ENCODE assay signal across 3 fruit fly cellular contexts in the genomic region with DNA sequence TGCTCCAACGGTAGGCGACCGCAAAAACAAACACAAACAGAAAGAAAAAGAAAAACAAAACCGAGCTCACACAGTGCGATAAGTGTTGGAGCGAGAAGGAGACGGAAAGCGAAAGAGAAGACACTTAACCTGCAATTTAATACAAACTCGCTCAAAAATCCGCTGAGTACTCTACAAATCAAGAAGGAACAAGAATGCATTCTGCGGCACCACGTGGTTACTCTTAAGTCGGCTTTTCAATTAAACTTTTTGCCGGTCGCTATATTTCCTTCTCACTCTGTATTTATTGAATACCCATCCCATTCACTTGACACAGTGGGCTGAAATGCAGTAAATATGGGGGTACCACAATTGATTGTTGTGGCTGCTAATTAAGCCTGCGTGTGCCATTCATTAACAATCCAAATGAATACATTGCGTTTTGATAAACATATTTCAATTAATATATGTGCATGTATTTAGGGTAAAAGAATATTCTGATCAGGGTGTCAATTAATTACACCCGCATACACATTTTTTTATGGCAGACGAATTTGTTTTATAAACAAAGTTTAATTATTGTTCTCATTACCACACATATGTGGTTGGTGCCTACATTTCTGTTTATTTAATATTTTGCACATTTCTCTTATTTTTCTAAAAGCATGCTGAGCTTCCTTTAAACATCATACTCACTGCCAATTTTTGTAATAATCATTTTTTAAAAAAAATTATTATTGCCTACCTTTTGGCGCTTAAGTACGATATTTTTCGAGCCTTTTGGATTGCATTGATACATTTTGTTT.
TF ChIP-seq lines count a peak whose summit lies in the region.

No protein-coding gene starts in this region.

TF ChIP-seq in whole organism, adult, 20 proteins besides CTCF, POLR2A, EP300 and RAD21 (continued from another document):
- TF ChIP-seq CG7101 (tag; optimal IDR thresholded peaks at IDR 0.05; lab: Kevin White, UChicago) (no peak), toe (GFP tag; optimal IDR thresholded peaks at IDR 0.05; lab: Kevin White, UChicago) (no peak), bab1 (GFP tag; optimal IDR thresholded peaks at IDR 0.05; lab: Kevin White, UChicago) (no peak)

TF ChIP-seq in whole organism, embryonic, 481 proteins besides CTCF, POLR2A, EP300 and RAD21 (continued from another document and continues in another):
- no peak for TF ChIP-seq Doc2 (GFP tag; IDR thresholded peaks at IDR 0.05; lab: Robert Waterston, UW)
- TF ChIP-seq nerfin-1 (tag; optimal IDR thresholded peaks at IDR 0.05; lab: Kevin White, UChicago) = no peak
- no peak for TF ChIP-seq CG18599 (GFP tag; optimal IDR thresholded peaks at IDR 0.05; lab: Kevin White, UChicago)
- no peak for TF ChIP-seq Fer1 (GFP tag; optimal IDR thresholded peaks at IDR 0.05; lab: Kevin White, UChicago)
- TF ChIP-seq mam (GFP tag; optimal IDR thresholded peaks at IDR 0.05; lab: Kevin White, UChicago) = peak; percentile 3
- TF ChIP-seq pum (GFP tag; optimal IDR thresholded peaks at IDR 0.05; lab: Kevin White, UChicago) = no peak
- TF ChIP-seq CG11085 (GFP tag; IDR thresholded peaks at IDR 0.05; lab: Robert Waterston, UW) = no peak
- peak; percentile 59 for TF ChIP-seq CG9932 (GFP tag; IDR thresholded peaks at IDR 0.05; lab: Robert Waterston, UW)
- TF ChIP-seq gsb-n (tag; optimal IDR thresholded peaks at IDR 0.05; lab: Kevin White, UChicago) = no peak
- no peak for TF ChIP-seq vnd (GFP tag; IDR thresholded peaks at IDR 0.05; lab: Robert Waterston, UW; ENCODE audit: partially characterized antibody)
- no peak for TF ChIP-seq tll (GFP tag; optimal IDR thresholded peaks at IDR 0.05; lab: Kevin White, UChicago)
- TF ChIP-seq CG1792 (GFP tag; optimal IDR thresholded peaks at IDR 0.05; lab: Kevin White, UChicago) = no peak
- no peak for TF ChIP-seq CG5245 (GFP tag; optimal IDR thresholded peaks at IDR 0.05; lab: Kevin White, UChicago)
- no peak for TF ChIP-seq NC2β (GFP tag; optimal IDR thresholded peaks at IDR 0.05; lab: Kevin White, UChicago)
- no peak for TF ChIP-seq Atf6 (GFP tag; IDR thresholded peaks at IDR 0.05; lab: Robert Waterston, UW)
- TF ChIP-seq CG14860 (GFP tag; IDR thresholded peaks at IDR 0.05; lab: Robert Waterston, UW; ENCODE audit: partially characterized antibody) = no peak
- no peak for TF ChIP-seq CG6254 (GFP tag; optimal IDR thresholded peaks at IDR 0.05; lab: Kevin White, UChicago)
- TF ChIP-seq Ravus (GFP tag; IDR thresholded peaks at IDR 0.05; lab: Robert Waterston, UW) = no peak; the same call in 1 of the 2 replicates
- TF ChIP-seq toy (GFP tag; IDR thresholded peaks at IDR 0.05; lab: Robert Waterston, UW) = no peak
- no peak for TF ChIP-seq Sry-β (GFP tag; optimal IDR thresholded peaks at IDR 0.05; lab: Kevin White, UChicago)
- no peak for TF ChIP-seq psq (GFP tag; optimal IDR thresholded peaks at IDR 0.05; lab: Kevin White, UChicago)
- TF ChIP-seq CG17361 (GFP tag; IDR thresholded peaks at IDR 0.05; lab: Robert Waterston, UW) = peak; percentile 65; the same call in 2 of the 3 replicates
- TF ChIP-seq CG17612 (GFP tag; IDR thresholded peaks at IDR 0.05; lab: Robert Waterston, UW) = no peak
- TF ChIP-seq tx (GFP tag; optimal IDR thresholded peaks at IDR 0.05; lab: Kevin White, UChicago) = no peak
- no peak for TF ChIP-seq ken (GFP tag; IDR thresholded peaks at IDR 0.05; lab: Robert Waterston, UW)
- no peak for TF ChIP-seq Hr3 (GFP tag; optimal IDR thresholded peaks at IDR 0.05; lab: Kevin White, UChicago)
- no peak for TF ChIP-seq ac (GFP tag; optimal IDR thresholded peaks at IDR 0.05; lab: Kevin White, UChicago)
- no peak for TF ChIP-seq CG4360 (GFP tag; IDR thresholded peaks at IDR 0.05; lab: Robert Waterston, UW)
- TF ChIP-seq jigr1 (GFP tag; IDR thresholded peaks at IDR 0.05; lab: Robert Waterston, UW) = no peak
- no peak for TF ChIP-seq CG15514 (GFP tag; optimal IDR thresholded peaks at IDR 0.05; lab: Kevin White, UChicago)
- peak; percentile 15 for TF ChIP-seq CG13424 (tag; optimal IDR thresholded peaks at IDR 0.05; lab: Kevin White, UChicago)
- no peak for TF ChIP-seq bbx (GFP tag; IDR thresholded peaks at IDR 0.05; lab: Robert Waterston, UW; ENCODE audit: partially characterized antibody)
- TF ChIP-seq lilli (GFP tag; optimal IDR thresholded peaks at IDR 0.05; lab: Kevin White, UChicago) = peak; percentile 20
- TF ChIP-seq Blimp-1 (GFP tag; optimal IDR thresholded peaks at IDR 0.05; lab: Kevin White, UChicago) = no peak
- peak; percentile 36; the same call in 1 of the 2 replicates for TF ChIP-seq seq (GFP tag; IDR thresholded peaks at IDR 0.05; lab: Robert Waterston, UW)
- TF ChIP-seq slbo (GFP tag; IDR thresholded peaks at IDR 0.05; lab: Robert Waterston, UW) = peak; percentile 55
- peak; percentile 12 for TF ChIP-seq CG17385 (GFP tag; optimal IDR thresholded peaks at IDR 0.05; lab: Kevin White, UChicago)
- TF ChIP-seq tin (GFP tag; optimal IDR thresholded peaks at IDR 0.05; lab: Kevin White, UChicago) = no peak
- no peak for TF ChIP-seq ranshi (GFP tag; IDR thresholded peaks at IDR 0.05; lab: Robert Waterston, UW)
- TF ChIP-seq ind (GFP tag; optimal IDR thresholded peaks at IDR 0.05; lab: Kevin White, UChicago) = peak; percentile 22
- peak; percentile 53 for TF ChIP-seq Med (GFP tag; lab: Kevin White, UChicago)
- TF ChIP-seq CG13287 (GFP tag; IDR thresholded peaks at IDR 0.05; lab: Robert Waterston, UW; ENCODE audit: partially characterized antibody) = no peak
- TF ChIP-seq CG8281 (tag; optimal IDR thresholded peaks at IDR 0.05; lab: Kevin White, UChicago) = no peak
- peak in 1 of 2 experiments; percentile 40 for TF ChIP-seq Hr51 (GFP tag; optimal IDR thresholded peaks at IDR 0.05; lab: Kevin White, UChicago)
- no peak for TF ChIP-seq CG11696 (GFP tag; IDR thresholded peaks at IDR 0.05; lab: Robert Waterston, UW)
- peak; percentile 26; the same call in 1 of the 2 replicates for TF ChIP-seq CG11247 (GFP tag; IDR thresholded peaks at IDR 0.05; lab: Robert Waterston, UW)
- no peak for TF ChIP-seq Oaz (GFP tag; IDR thresholded peaks at IDR 0.05; lab: Robert Waterston, UW)
- no peak for TF ChIP-seq CG9609 (GFP tag; optimal IDR thresholded peaks at IDR 0.05; lab: Kevin White, UChicago)
- no peak for TF ChIP-seq CG10462 (GFP tag; optimal IDR thresholded peaks at IDR 0.05; lab: Kevin White, UChicago)
- no peak for TF ChIP-seq CG9215 (GFP tag; IDR thresholded peaks at IDR 0.05; lab: Robert Waterston, UW)
- no peak for TF ChIP-seq zen (tag; optimal IDR thresholded peaks at IDR 0.05; lab: Kevin White, UChicago)
- TF ChIP-seq CG9817 (tag; optimal IDR thresholded peaks at IDR 0.05; lab: Kevin White, UChicago) = peak; percentile 28
- no peak for TF ChIP-seq Neu2 (GFP tag; optimal IDR thresholded peaks at IDR 0.05; lab: Kevin White, UChicago; ENCODE audit: borderline replicate concordance)
- peak; percentile 33 for TF ChIP-seq pb (GFP tag; optimal IDR thresholded peaks at IDR 0.05; lab: Kevin White, UChicago)
- TF ChIP-seq NK7.1 (GFP tag; optimal IDR thresholded peaks at IDR 0.05; lab: Kevin White, UChicago) = no peak
- no peak for TF ChIP-seq lbe (GFP tag; optimal IDR thresholded peaks at IDR 0.05; lab: Kevin White, UChicago)
- TF ChIP-seq B-H2 (GFP tag; optimal IDR thresholded peaks at IDR 0.05; lab: Kevin White, UChicago) = peak; percentile 44
- TF ChIP-seq Adf1 (GFP tag; IDR thresholded peaks at IDR 0.05; lab: Robert Waterston, UW) = no peak
- TF ChIP-seq aop (GFP tag; IDR thresholded peaks at IDR 0.05; lab: Robert Waterston, UW) = no peak
- TF ChIP-seq CG3407 (GFP tag; optimal IDR thresholded peaks at IDR 0.05; lab: Kevin White, UChicago) = no peak
- no peak for TF ChIP-seq Tbp (GFP tag; optimal IDR thresholded peaks at IDR 0.05; lab: Kevin White, UChicago)

TF ChIP-seq in whole organism, prepupa, 60 proteins besides CTCF, POLR2A, EP300 and RAD21 (continued from another document):
- no peak for TF ChIP-seq CG10631 (GFP tag; optimal IDR thresholded peaks at IDR 0.05; lab: Kevin White, UChicago)
- peak; percentile 39 for TF ChIP-seq esn (GFP tag; optimal IDR thresholded peaks at IDR 0.05; lab: Kevin White, UChicago)
- TF ChIP-seq dac (GFP tag; optimal IDR thresholded peaks at IDR 0.05; lab: Kevin White, UChicago) = no peak
- TF ChIP-seq Eip93F (GFP tag; optimal IDR thresholded peaks at IDR 0.05; lab: Kevin White, UChicago) = no peak
- peak; percentile 88 for TF ChIP-seq dsx (GFP tag; optimal IDR thresholded peaks at IDR 0.05; lab: Kevin White, UChicago; ENCODE audit: poor library complexity, severe bottlenecking)
- TF ChIP-seq pdm3 (GFP tag; optimal IDR thresholded peaks at IDR 0.05; lab: Kevin White, UChicago) = peak; percentile 27
- TF ChIP-seq CG31627 (GFP tag; optimal IDR thresholded peaks at IDR 0.05; lab: Kevin White, UChicago) = peak; percentile 38
- TF ChIP-seq OdsH (GFP tag; optimal IDR thresholded peaks at IDR 0.05; lab: Kevin White, UChicago) = peak; percentile 9
- no peak for TF ChIP-seq Lpt (GFP tag; optimal IDR thresholded peaks at IDR 0.05; lab: Kevin White, UChicago)
- 0 out of 2 replicates have a peak, but pooled peaks have one; percentile 19 for TF ChIP-seq CG15336 (GFP tag; IDR thresholded peaks at IDR 0.05; lab: Robert Waterston, UW)
- 0 out of 3 replicates have a peak, but pooled peaks have one; percentile 12 for TF ChIP-seq CG8119 (GFP tag; IDR thresholded peaks at IDR 0.05; lab: Robert Waterston, UW)
- peak; percentile 94 for TF ChIP-seq svp (GFP tag; lab: Kevin White, UChicago)
- peak; percentile 12 for TF ChIP-seq Eip75B (GFP tag; optimal IDR thresholded peaks at IDR 0.05; lab: Kevin White, UChicago)
- peak; percentile 22 to 59 for TF ChIP-seq salr (GFP tag; optimal IDR thresholded peaks at IDR 0.05; lab: Kevin White, UChicago)
- peak; percentile 32 for TF ChIP-seq topi (GFP tag; optimal IDR thresholded peaks at IDR 0.05; lab: Kevin White, UChicago)
- TF ChIP-seq Hr39 (GFP tag; optimal IDR thresholded peaks at IDR 0.05; lab: Kevin White, UChicago) = peak; percentile 17
- TF ChIP-seq Met (GFP tag; optimal IDR thresholded peaks at IDR 0.05; lab: Kevin White, UChicago) = peak; percentile 27
- TF ChIP-seq ss (GFP tag; optimal IDR thresholded peaks at IDR 0.05; lab: Kevin White, UChicago) = peak in 1 of 2 experiments; percentile 38
- peak; percentile 40 for TF ChIP-seq Sox14 (GFP tag; optimal IDR thresholded peaks at IDR 0.05; lab: Kevin White, UChicago)
- TF ChIP-seq fd59A (GFP tag; optimal IDR thresholded peaks at IDR 0.05; lab: Kevin White, UChicago) = no peak
- no peak for TF ChIP-seq Sox15 (GFP tag; optimal IDR thresholded peaks at IDR 0.05; lab: Kevin White, UChicago)
- no peak for TF ChIP-seq CG1621 (tag; optimal IDR thresholded peaks at IDR 0.05; lab: Kevin White, UChicago)
- TF ChIP-seq CG6854 (GFP tag; optimal IDR thresholded peaks at IDR 0.05; lab: Kevin White, UChicago) = no peak
- TF ChIP-seq CG4318 (GFP tag; optimal IDR thresholded peaks at IDR 0.05; lab: Kevin White, UChicago) = peak; percentile 30
- TF ChIP-seq spab (GFP tag; optimal IDR thresholded peaks at IDR 0.05; lab: Kevin White, UChicago) = no peak
- TF ChIP-seq CG7368 (GFP tag; optimal IDR thresholded peaks at IDR 0.05; lab: Kevin White, UChicago) = no peak
- peak; percentile 12 for TF ChIP-seq cyc (GFP tag; optimal IDR thresholded peaks at IDR 0.05; lab: Kevin White, UChicago)
- peak; percentile 19 for TF ChIP-seq CG9139 (GFP tag; optimal IDR thresholded peaks at IDR 0.05; lab: Kevin White, UChicago)
- peak; percentile 22 for TF ChIP-seq CG3919 (GFP tag; optimal IDR thresholded peaks at IDR 0.05; lab: Kevin White, UChicago)
- TF ChIP-seq Sox102F (GFP tag; optimal IDR thresholded peaks at IDR 0.05; lab: Kevin White, UChicago) = no peak
- TF ChIP-seq CG3032 (tag; optimal IDR thresholded peaks at IDR 0.05; lab: Kevin White, UChicago) = no peak
- TF ChIP-seq CG6163 (GFP tag; IDR thresholded peaks at IDR 0.05; lab: Robert Waterston, UW) = peak; percentile 33; the same call in 1 of the 3 replicates
- TF ChIP-seq Hr38 (GFP tag; optimal IDR thresholded peaks at IDR 0.05; lab: Kevin White, UChicago) = no peak
- TF ChIP-seq CG8632 (GFP tag; optimal IDR thresholded peaks at IDR 0.05; lab: Kevin White, UChicago) = peak; percentile 30
- TF ChIP-seq CG8319 (GFP tag; optimal IDR thresholded peaks at IDR 0.05; lab: Kevin White, UChicago) = no peak
- no peak for TF ChIP-seq achi (GFP tag; optimal IDR thresholded peaks at IDR 0.05; lab: Kevin White, UChicago)
- no peak for TF ChIP-seq CG6792 (GFP tag; optimal IDR thresholded peaks at IDR 0.05; lab: Kevin White, UChicago)
- peak; percentile 66 for TF ChIP-seq CG32006 (GFP tag; optimal IDR thresholded peaks at IDR 0.05; lab: Kevin White, UChicago)
- TF ChIP-seq net (GFP tag; optimal IDR thresholded peaks at IDR 0.05; lab: Kevin White, UChicago) = no peak
- no peak for TF ChIP-seq Blimp-1 (GFP tag; optimal IDR thresholded peaks at IDR 0.05; lab: Kevin White, UChicago)
- peak; percentile 89 for TF ChIP-seq fkh (GFP tag; optimal IDR thresholded peaks at IDR 0.05; lab: Kevin White, UChicago)
- TF ChIP-seq Smox (GFP tag; optimal IDR thresholded peaks at IDR 0.05; lab: Kevin White, UChicago) = peak; percentile 21
